Worm (Caenorhabditis elegans): ENCODE results near the gene Y48E1C.1.

The Y48E1C.1 gene

ce11 chrII:13444307-13444706 lies 29.5 kb downstream of the Y48E1C.1 start:
- TF ChIP-seq ztf-16 (tag; optimal IDR thresholded peaks at IDR 0.05) (no peak), zip-5 (tag; optimal IDR thresholded peaks at IDR 0.05) (no peak), F13H6.1 (tag; optimal IDR thresholded peaks at IDR 0.05) (no peak), odd-2 (tag; optimal IDR thresholded peaks at IDR 0.05) (no peak), ttx-3 (tag; optimal IDR thresholded peaks at IDR 0.05) (no peak), fax-1 (tag; optimal IDR thresholded peaks at IDR 0.05) (no peak), sox-4 (tag; optimal IDR thresholded peaks at IDR 0.05) (no peak), syd-9 (tag; optimal IDR thresholded peaks at IDR 0.05) (no peak), hlh-13 (GFP tag; optimal IDR thresholded peaks at IDR 0.05) (no peak), Y22D7AL.16 (tag; optimal IDR thresholded peaks at IDR 0.05) (no peak), ceh-6 (GFP tag; optimal IDR thresholded peaks at IDR 0.05) (no peak), pqm-1 (tag; optimal IDR thresholded peaks at IDR 0.05) (no peak), K02D7.2 (tag; optimal IDR thresholded peaks at IDR 0.05) (no peak), ceh-45 (GFP tag; IDR thresholded peaks at IDR 0.05) (no peak)

- peak; percentile 99 for TF ChIP-seq nfya-1 (tag; optimal IDR thresholded peaks at IDR 0.05)
- TF ChIP-seq rnt-1 (tag; optimal IDR thresholded peaks at IDR 0.05): no peak
- TF ChIP-seq C08G9.2 (tag; optimal IDR thresholded peaks at IDR 0.05): no peak
- TF ChIP-seq fax-1 (tag; optimal IDR thresholded peaks at IDR 0.05): no peak
- TF ChIP-seq pros-1 (tag; optimal IDR thresholded peaks at IDR 0.05): no peak
Observed at ce11 chrII:13446597-13446996, 31.8 kb downstream of the Y48E1C.1 start.

DNA sequence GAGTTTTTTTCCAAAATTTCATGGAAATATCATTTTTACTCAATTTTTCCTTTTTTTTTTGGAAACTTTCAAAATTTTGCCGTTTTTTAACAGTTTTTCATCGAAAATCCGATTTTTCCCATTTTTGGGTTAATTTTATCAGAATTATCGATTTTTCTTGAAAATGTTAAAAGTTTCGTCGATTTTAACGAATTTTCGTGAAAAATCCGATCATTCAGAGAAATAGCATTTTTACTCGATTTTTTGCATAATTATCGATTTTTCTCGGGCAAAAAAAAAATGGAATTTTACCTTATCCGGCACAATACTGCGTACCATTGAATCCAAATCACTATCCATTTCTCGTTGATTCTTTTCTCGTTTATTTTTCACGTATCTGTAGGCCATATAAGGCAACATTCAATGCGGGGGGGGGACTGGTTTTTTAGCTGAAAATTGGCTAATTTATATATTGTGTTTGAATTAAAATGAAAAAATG lies 32.4 kb downstream of the Y48E1C.1 start, which contains the start of gene tbc-14:
TSS of gene tbc-14 (minus strand) at position 428 of the 478 bp plus-strand sequence.
- TF ChIP-seq ceh-31 (tag; optimal IDR thresholded peaks at IDR 0.05): no peak

DNA sequence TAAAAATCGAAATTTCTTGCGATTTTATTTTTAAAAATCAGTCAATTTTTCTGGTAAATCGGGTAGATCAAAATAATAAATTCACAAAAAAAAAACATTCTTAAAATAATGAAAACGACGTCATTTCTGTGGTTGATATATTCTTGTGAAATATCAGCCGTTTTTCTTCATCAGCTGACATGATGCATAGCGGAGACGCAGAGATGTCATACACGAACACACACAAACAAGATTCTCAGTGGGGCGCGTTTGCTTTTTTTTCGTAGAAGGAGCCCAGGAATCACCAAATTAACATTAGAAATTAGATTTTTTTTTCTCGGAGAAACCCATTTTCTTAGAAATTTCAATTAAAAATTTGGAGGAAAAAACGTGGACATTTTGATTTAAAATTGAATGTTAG lies 32.9 kb downstream of the Y48E1C.1 start:
- no peak for TF ChIP-seq odd-2 (tag; optimal IDR thresholded peaks at IDR 0.05)
- TF ChIP-seq ceh-18 (tag; optimal IDR thresholded peaks at IDR 0.05): peak; percentile 29
- TF ChIP-seq unc-55 (GFP tag; optimal IDR thresholded peaks at IDR 0.05): peak; percentile 74
- TF ChIP-seq K09A11.1 (tag; optimal IDR thresholded peaks at IDR 0.05; ENCODE audit: insufficient read depth): peak; percentile 31
- peak; percentile 45 for TF ChIP-seq elt-2 (tag; optimal IDR thresholded peaks at IDR 0.05)
- TF ChIP-seq sox-4 (tag; optimal IDR thresholded peaks at IDR 0.05): no peak
- no peak for TF ChIP-seq mec-3 (tag; optimal IDR thresholded peaks at IDR 0.05; ENCODE audit: borderline replicate concordance)
- TF ChIP-seq fax-1 (tag; optimal IDR thresholded peaks at IDR 0.05): no peak
- no peak for TF ChIP-seq eyg-1 (tag; optimal IDR thresholded peaks at IDR 0.05)
- no peak for TF ChIP-seq fkh-10 (GFP tag; optimal IDR thresholded peaks at IDR 0.05)
- TF ChIP-seq nfya-1 (tag; optimal IDR thresholded peaks at IDR 0.05): peak; percentile 74
- no peak for TF ChIP-seq pha-4 (tag; optimal IDR thresholded peaks at IDR 0.05)
- TF ChIP-seq C38D4.7 (GFP tag; optimal IDR thresholded peaks at IDR 0.05): no peak
- no peak for TF ChIP-seq dmd-4 (tag; optimal IDR thresholded peaks at IDR 0.05; ENCODE audit: borderline replicate concordance)
- peak; percentile 20 for TF ChIP-seq ceh-31 (tag; optimal IDR thresholded peaks at IDR 0.05)
- peak; percentile 43 for TF ChIP-seq tbx-2 (tag; optimal IDR thresholded peaks at IDR 0.05)
- TF ChIP-seq unc-42 (tag; optimal IDR thresholded peaks at IDR 0.05): peak; percentile 55
- peak; percentile 95 for TF ChIP-seq hlh-30 (tag; optimal IDR thresholded peaks at IDR 0.05; ENCODE audit: insufficient read depth)

- TF ChIP-seq elt-4 (tag; optimal IDR thresholded peaks at IDR 0.05): peak; percentile 30
- TF ChIP-seq C08G9.2 (tag; optimal IDR thresholded peaks at IDR 0.05): no peak
- no peak for TF ChIP-seq zip-5 (tag; optimal IDR thresholded peaks at IDR 0.05)
Observed at ce11 chrII:13451321-13451720, 36.5 kb downstream of the Y48E1C.1 start.

All from whole organism, late embryonic.